Fruit fly (Drosophila melanogaster) whole organism, embryonic: ENCODE results near the gene CG4757.

ENCODE experiments used
- BtbVII ChIP-seq: fragments of 200-800 bp; sonication (Bioruptor generic); optimal IDR thresholded peaks from 3 replicates; lab custom pipeline; 2017; ENCODE audit warnings: missing biosample characterization, mild to moderate bottlenecking, missing genetic modification characterization
- CG10431 ChIP-seq: fragments of 200-800 bp; sonication (Bioruptor generic); optimal IDR thresholded peaks from 3 replicates; lab custom pipeline; 2018; ENCODE audit warnings: missing biosample characterization, mild to moderate bottlenecking, missing genetic modification characterization
- CG11723 ChIP-seq: fragments of 200-800 bp; sonication (Bioruptor generic); optimal IDR thresholded peaks from 2 replicates; lab custom pipeline; 2017; ENCODE audit warnings: missing biosample characterization, mild to moderate bottlenecking, missing genetic modification characterization
- CG12071 ChIP-seq: fragments of 200-800 bp; sonication (Bioruptor generic); optimal IDR thresholded peaks from 3 replicates; lab custom pipeline; 2018; ENCODE audit warnings: missing biosample characterization, mild to moderate bottlenecking, missing genetic modification characterization
- CG13287 ChIP-seq: fragments of 200-800 bp; sonication (Bioruptor generic); IDR thresholded peaks from 2 replicates; pipeline ENCODE4 v1.3.6; 2022; ENCODE audit warnings: missing biosample characterization, missing genetic modification characterization; ENCODE audit not compliant: partially characterized antibody
- CG13296 ChIP-seq: fragments of 200-800 bp; sonication (Bioruptor generic); optimal IDR thresholded peaks from 3 replicates; lab custom pipeline; 2018; ENCODE audit warnings: missing biosample characterization, mild to moderate bottlenecking, missing genetic modification characterization
- CG15514 ChIP-seq: fragments of 200-800 bp; sonication (Bioruptor generic); optimal IDR thresholded peaks from 3 replicates; lab custom pipeline; 2017; ENCODE audit warnings: missing biosample characterization, missing genetic modification characterization, mild to moderate bottlenecking, moderate library complexity, missing genetic modification reagents
- CG17385 ChIP-seq: fragments of 200-800 bp; sonication (Bioruptor generic); optimal IDR thresholded peaks from 3 replicates; lab custom pipeline; 2018; ENCODE audit warnings: missing biosample characterization, mild to moderate bottlenecking, missing genetic modification characterization
- CG18011 ChIP-seq: fragments of 200-800 bp; sonication (Bioruptor generic); optimal IDR thresholded peaks from 2 replicates; lab custom pipeline; 2017; ENCODE audit warnings: missing biosample characterization, missing genetic modification characterization, mild to moderate bottlenecking, moderate library complexity, missing genotype
- CG18599 ChIP-seq: fragments of 200-800 bp; sonication (Bioruptor generic); optimal IDR thresholded peaks from 3 replicates; lab custom pipeline; 2017; ENCODE audit warnings: missing biosample characterization, missing genetic modification characterization, mild to moderate bottlenecking, moderate library complexity, missing genetic modification reagents
- CG2120 ChIP-seq: fragments of 200-800 bp; sonication (Bioruptor generic); optimal IDR thresholded peaks from 3 replicates; lab custom pipeline; 2016; ENCODE audit warnings: missing biosample characterization, missing genetic modification characterization
- CG2129 ChIP-seq: fragments of 200-800 bp; sonication (Bioruptor generic); IDR thresholded peaks from 2 replicates; pipeline ENCODE4 v1.3.6; 2022; ENCODE audit warnings: missing biosample characterization, missing genetic modification characterization; ENCODE audit not compliant: partially characterized antibody
- CG32532 ChIP-seq: fragments of 200-800 bp; sonication (Bioruptor generic); IDR thresholded peaks from 2 replicates; pipeline ENCODE4 v1.3.6; 2022; ENCODE audit warnings: missing biosample characterization, missing genetic modification characterization
- CG32767 ChIP-seq: fragments of 200-800 bp; sonication (Bioruptor generic); IDR thresholded peaks from 2 replicates; pipeline ENCODE4 v1.3.6; 2022; ENCODE audit warnings: missing biosample characterization, missing genetic modification characterization
- CG3407 ChIP-seq: fragments of 200-800 bp; sonication (Bioruptor generic); optimal IDR thresholded peaks from 2 replicates; lab custom pipeline; 2018; ENCODE audit warnings: missing biosample characterization, mild to moderate bottlenecking, missing genetic modification characterization
- CG4854 ChIP-seq: fragments of 200-800 bp; sonication (Bioruptor generic); optimal IDR thresholded peaks from 2 replicates; lab custom pipeline; 2016; ENCODE audit warnings: missing biosample characterization, missing genetic modification characterization, inconsistent platforms
- CG5180 ChIP-seq: fragments of 200-800 bp; sonication (Bioruptor generic); optimal IDR thresholded peaks from 3 replicates; lab custom pipeline; 2017; ENCODE audit warnings: missing biosample characterization, missing genetic modification characterization, mild to moderate bottlenecking, moderate library complexity, missing genetic modification reagents
- CG8290 ChIP-seq, 3 experiments: fragments of 200-800 bp; sonication (Bioruptor generic); optimal IDR thresholded peaks; 2 replicates each; lab custom pipeline; 2016 to 2019; ENCODE audit warnings: missing biosample characterization in 3 of 3, missing genetic modification characterization in 3 of 3, mild to moderate bottlenecking in 2 of 3, moderate library complexity in 1 of 3
- Dad ChIP-seq: fragments of 200-800 bp; sonication (Bioruptor generic); optimal IDR thresholded peaks from 3 replicates; lab custom pipeline; 2016; ENCODE audit warnings: missing biosample characterization, missing genetic modification characterization
- Dp ChIP-seq: fragments of 200-800 bp; sonication (Bioruptor generic); optimal IDR thresholded peaks from 2 replicates; lab custom pipeline; 2018; ENCODE audit warnings: missing biosample characterization, mild to moderate bottlenecking, missing genetic modification characterization, moderate library complexity
- Drgx ChIP-seq: fragments of 200-800 bp; sonication (Bioruptor generic); IDR thresholded peaks from 2 replicates; pipeline ENCODE4 v1.3.6; 2022; ENCODE audit warnings: missing biosample characterization, missing genetic modification characterization
- E2f2 ChIP-seq: fragments of 200-800 bp; sonication (Bioruptor generic); IDR thresholded peaks from 2 replicates; pipeline ENCODE4 v1.3.6; 2022; ENCODE audit warnings: missing biosample characterization, missing genetic modification characterization
- Eip74EF ChIP-seq, 2 experiments: fragments of 200-800 bp in 1 of 2; fragments of >200 bp in 1 of 2; sonication (Bioruptor generic) in 1 of 2; optimal IDR thresholded peaks; 2 replicates each; lab custom pipeline; 2017 to 2019; ENCODE audit warnings: missing biosample characterization in 2 of 2, missing genetic modification characterization in 2 of 2, mild to moderate bottlenecking in 1 of 2, moderate library complexity in 1 of 2
- Fer3 ChIP-seq: fragments of 200-800 bp; sonication (Bioruptor generic); optimal IDR thresholded peaks from 2 replicates; lab custom pipeline; 2018; ENCODE audit warnings: missing biosample characterization, mild to moderate bottlenecking, missing genetic modification characterization, moderate library complexity
- H2.0 ChIP-seq: fragments of 200-800 bp; sonication (Bioruptor generic); IDR thresholded peaks from 2 replicates; pipeline ENCODE4 v1.3.6; 2022; ENCODE audit warnings: missing biosample characterization, missing genetic modification characterization
- HLH3B ChIP-seq: fragments of 200-800 bp; sonication (Bioruptor generic); IDR thresholded peaks from 2 replicates; pipeline ENCODE4 v1.3.6; 2022; ENCODE audit warnings: missing biosample characterization, missing genetic modification characterization
- Hey ChIP-seq: fragments of 200-800 bp; sonication (Bioruptor generic); optimal IDR thresholded peaks from 3 replicates; lab custom pipeline; 2018; ENCODE audit warnings: missing biosample characterization, mild to moderate bottlenecking, missing genetic modification characterization
- HmgD ChIP-seq: fragments of 200-800 bp; sonication (Bioruptor generic); optimal IDR thresholded peaks from 3 replicates; lab custom pipeline; 2016; ENCODE audit warnings: missing biosample characterization, missing genetic modification characterization
- Mrtf ChIP-seq: fragments of 200-800 bp; sonication (Bioruptor generic); IDR thresholded peaks from 3 replicates; pipeline ENCODE4 v1.3.6; 2022; ENCODE audit warnings: missing biosample characterization, missing genetic modification characterization
- Poxn ChIP-seq: fragments of 200-800 bp; sonication (Bioruptor generic); IDR thresholded peaks from 2 replicates; pipeline ENCODE4 v1.3.6; 2022; ENCODE audit warnings: missing biosample characterization, missing genetic modification characterization
- Vsx1 ChIP-seq: fragments of 200-800 bp; sonication (Bioruptor generic); optimal IDR thresholded peaks from 2 replicates; lab custom pipeline; 2017; ENCODE audit warnings: missing biosample characterization, mild to moderate bottlenecking, missing genetic modification characterization, missing genetic modification reagents
- btn ChIP-seq: fragments of 200-800 bp; sonication (Bioruptor generic); optimal IDR thresholded peaks from 2 replicates; lab custom pipeline; 2016; ENCODE audit warnings: missing biosample characterization, missing genetic modification characterization
- caup ChIP-seq: fragments of 200-800 bp; sonication (Bioruptor generic); optimal IDR thresholded peaks from 3 replicates; lab custom pipeline; 2017; ENCODE audit warnings: missing biosample characterization, mild to moderate bottlenecking, missing genetic modification characterization, moderate library complexity; ENCODE audit not compliant: severe bottlenecking
- chinmo ChIP-seq: fragments of 200-800 bp; sonication (Bioruptor generic); IDR thresholded peaks from 4 replicates; pipeline ENCODE4 v1.3.6; 2022; ENCODE audit warnings: missing biosample characterization, missing genetic modification characterization; ENCODE audit not compliant: partially characterized antibody
- corto ChIP-seq: fragments of 200-800 bp; sonication (Bioruptor generic); optimal IDR thresholded peaks from 2 replicates; lab custom pipeline; 2016; ENCODE audit warnings: missing biosample characterization, mild to moderate bottlenecking, missing genetic modification characterization, moderate library complexity
- crol ChIP-seq: fragments of 200-800 bp; sonication (Bioruptor generic); IDR thresholded peaks from 2 replicates; pipeline ENCODE4 v1.3.6; 2022; ENCODE audit warnings: missing biosample characterization, missing genetic modification characterization
- dmrt99B ChIP-seq: fragments of 200-800 bp; sonication (Bioruptor generic); optimal IDR thresholded peaks from 2 replicates; lab custom pipeline; 2018; ENCODE audit warnings: missing biosample characterization, mild to moderate bottlenecking, missing genetic modification characterization, moderate library complexity
- dpn ChIP-seq, 2 experiments: fragments of 200-800 bp; sonication (Bioruptor generic); optimal IDR thresholded peaks; 3 replicates each; lab custom pipeline; 2016; ENCODE audit warnings: missing biosample characterization in 2 of 2, missing genetic modification characterization in 2 of 2
- eve ChIP-seq, 2 experiments: fragments of >200 bp; optimal IDR thresholded peaks; 2 replicates each; lab custom pipeline; 2017; ENCODE audit warnings: missing biosample characterization in 2 of 2, missing genetic modification characterization in 2 of 2
- lab ChIP-seq: fragments of 200-800 bp; sonication (Bioruptor generic); optimal IDR thresholded peaks from 3 replicates; lab custom pipeline; 2017; ENCODE audit warnings: missing biosample characterization, missing genetic modification characterization, mild to moderate bottlenecking, moderate library complexity, missing genetic modification reagents
- nmo ChIP-seq: fragments of 200-800 bp; sonication (Bioruptor generic); optimal IDR thresholded peaks from 2 replicates; lab custom pipeline; 2018; ENCODE audit warnings: missing biosample characterization, mild to moderate bottlenecking, missing genetic modification characterization, moderate library complexity
- onecut ChIP-seq: fragments of 200-800 bp; sonication (Bioruptor generic); IDR thresholded peaks from 2 replicates; pipeline ENCODE4 v1.3.6; 2022; ENCODE audit warnings: missing biosample characterization, missing genetic modification characterization
- peb ChIP-seq: fragments of 200-800 bp; sonication (Bioruptor generic); IDR thresholded peaks from 2 replicates; pipeline ENCODE4 v1.3.6; 2022; ENCODE audit warnings: missing biosample characterization, missing genetic modification characterization
- rib ChIP-seq: fragments of 200-800 bp; sonication (Bioruptor generic); IDR thresholded peaks from 2 replicates; pipeline ENCODE4 v1.3.6; 2022; ENCODE audit warnings: missing biosample characterization, missing genetic modification characterization
- row ChIP-seq: fragments of 200-800 bp; sonication (Bioruptor generic); IDR thresholded peaks from 3 replicates; pipeline ENCODE4 v1.3.6; 2022; ENCODE audit warnings: missing biosample characterization, missing genetic modification characterization
- sens ChIP-seq: fragments of 200-800 bp; sonication (Bioruptor generic); peaks from one replicate; lab custom pipeline; 2016; ENCODE audit warnings: missing biosample characterization, missing genetic modification characterization
- sob ChIP-seq: fragments of 200-800 bp; sonication (Bioruptor generic); IDR thresholded peaks from 2 replicates; pipeline ENCODE4 v1.3.6; 2022; ENCODE audit warnings: missing biosample characterization, missing genetic modification characterization
- wor ChIP-seq: fragments of 200-800 bp; sonication (Bioruptor generic); IDR thresholded peaks from 2 replicates; pipeline ENCODE4 v1.3.6; 2022; ENCODE audit warnings: missing biosample characterization, missing genetic modification characterization

The CG4757 gene

DNA sequence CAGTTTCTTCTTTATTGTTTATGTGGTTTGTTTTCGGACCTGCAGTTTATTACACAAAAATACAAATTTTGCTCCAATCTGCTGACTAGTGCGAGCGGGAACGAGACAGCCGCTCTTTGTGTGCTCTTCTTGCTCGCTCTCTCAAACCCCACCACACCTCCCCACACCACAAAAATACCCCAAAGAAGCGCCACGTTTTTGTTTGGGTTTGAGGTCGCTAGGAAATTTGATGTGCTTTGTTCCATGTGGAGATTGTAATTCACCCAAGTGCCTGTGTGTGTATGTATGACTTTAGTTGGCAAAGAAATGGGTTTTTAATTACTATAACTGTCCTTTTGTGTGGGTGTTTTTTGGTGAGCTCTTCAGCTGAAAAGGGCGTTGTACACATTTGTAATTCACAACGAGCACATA is 37.1 kb downstream of the CG4757 start:
- no peak for TF ChIP-seq nmo (GFP tag; lab: Kevin White, UChicago)
- TF ChIP-seq CG3407 (GFP tag; lab: Kevin White, UChicago): no peak
- peak; percentile 51; the same call in 1 of the 2 replicates for TF ChIP-seq sob (GFP tag; lab: Robert Waterston, UW)
- TF ChIP-seq btn: no peak
- TF ChIP-seq CG2120 (GFP tag; lab: Kevin White, UChicago): peak; percentile 3
- peak; percentile 18 for TF ChIP-seq Dad (GFP tag; lab: Kevin White, UChicago)
- TF ChIP-seq wor (GFP tag; lab: Robert Waterston, UW): no peak
- peak; percentile 3 for TF ChIP-seq HmgD (GFP tag; lab: Kevin White, UChicago)
- TF ChIP-seq crol: peak; percentile 99
- peak; percentile 19 for TF ChIP-seq BtbVII
- peak; percentile 97 for TF ChIP-seq CG5180
- peak; percentile 12 for TF ChIP-seq Fer3 (tag; lab: Kevin White, UChicago)
- TF ChIP-seq CG4854 (GFP tag; lab: Kevin White, UChicago): no peak
- no peak for TF ChIP-seq HLH3B (GFP tag; lab: Robert Waterston, UW)
- TF ChIP-seq CG12071: peak; percentile 50
- TF ChIP-seq CG2129: no peak
- TF ChIP-seq chinmo (GFP tag; lab: Robert Waterston, UW): peak; percentile 87; the same call in 1 of the 4 replicates
- TF ChIP-seq onecut (GFP tag; lab: Robert Waterston, UW): no peak
- TF ChIP-seq Drgx: peak; percentile 47; the same call in 1 of the 2 replicates
- TF ChIP-seq sens (GFP tag; lab: Kevin White, UChicago): peak; percentile 56
- TF ChIP-seq eve (GFP tag; optimal IDR thresholded peaks at IDR 0.05; lab: Kevin White, UChicago): no peak
- peak; percentile 27 for TF ChIP-seq dmrt99B
- peak in 1 of 2 experiments; percentile 3 for TF ChIP-seq Eip74EF (GFP tag; optimal IDR thresholded peaks at IDR 0.05; lab: Kevin White, UChicago)
- peak; percentile 21 for TF ChIP-seq CG18599
- TF ChIP-seq E2f2 (GFP tag; lab: Robert Waterston, UW): no peak; the same call in 1 of the 2 replicates
- no peak for TF ChIP-seq CG18011 (GFP tag; lab: Kevin White, UChicago)
- no peak for TF ChIP-seq corto
- TF ChIP-seq CG13296: no peak
- no peak for TF ChIP-seq CG8290 (GFP tag; optimal IDR thresholded peaks at IDR 0.05; lab: Kevin White, UChicago)
- TF ChIP-seq CG8290 (tag; optimal IDR thresholded peaks at IDR 0.05; lab: Kevin White, UChicago): peak in 1 of 2 experiments; percentile 72
- TF ChIP-seq CG17385: peak; percentile 3
- TF ChIP-seq Mrtf (GFP tag; lab: Robert Waterston, UW): no peak
- no peak for TF ChIP-seq Poxn
- no peak for TF ChIP-seq CG10431 (GFP tag; lab: Kevin White, UChicago)
- peak; percentile 70 for TF ChIP-seq row (GFP tag; lab: Robert Waterston, UW)
- TF ChIP-seq dpn (GFP tag; optimal IDR thresholded peaks at IDR 0.05; lab: Kevin White, UChicago): peak; percentile 19 to 27
- peak; percentile 46 for TF ChIP-seq Hey (tag; lab: Kevin White, UChicago)
- TF ChIP-seq CG32767: no peak
- TF ChIP-seq rib (GFP tag; lab: Robert Waterston, UW): peak; percentile 52; the same call in 1 of the 2 replicates
- TF ChIP-seq caup (GFP tag; lab: Kevin White, UChicago): peak; percentile 38
- TF ChIP-seq Vsx1: no peak
- TF ChIP-seq CG13287 (GFP tag; lab: Robert Waterston, UW): 0 out of 2 replicates have a peak, but pooled peaks have one; percentile 11
- TF ChIP-seq CG11723: no peak
- no peak for TF ChIP-seq peb (GFP tag; lab: Robert Waterston, UW)
- TF ChIP-seq Dp (GFP tag; lab: Kevin White, UChicago): no peak
- peak; percentile 45 for TF ChIP-seq lab (GFP tag; lab: Kevin White, UChicago)
- TF ChIP-seq CG15514: peak; percentile 11
- no peak for TF ChIP-seq H2.0 (GFP tag; lab: Robert Waterston, UW)
- peak; percentile 54 for TF ChIP-seq CG32532 (GFP tag; lab: Robert Waterston, UW)
